Worm (Caenorhabditis elegans) whole organism, mixed stage, embryonic: Measurements from ENCODE around the gene F10E9.11.

Experiments used
- pha-4 ChIP-seq: fragments of 150-350 bp; optimal IDR thresholded peaks from 2 replicates; lab custom pipeline; 2018; ENCODE audit warnings: missing biosample characterization, missing genetic modification reagents, missing genetic modification characterization
- ztf-11 ChIP-seq: fragments of 150-350 bp; optimal IDR thresholded peaks from 2 replicates; lab custom pipeline; 2014; ENCODE audit warnings: missing biosample characterization, missing genetic modification characterization

DNA sequence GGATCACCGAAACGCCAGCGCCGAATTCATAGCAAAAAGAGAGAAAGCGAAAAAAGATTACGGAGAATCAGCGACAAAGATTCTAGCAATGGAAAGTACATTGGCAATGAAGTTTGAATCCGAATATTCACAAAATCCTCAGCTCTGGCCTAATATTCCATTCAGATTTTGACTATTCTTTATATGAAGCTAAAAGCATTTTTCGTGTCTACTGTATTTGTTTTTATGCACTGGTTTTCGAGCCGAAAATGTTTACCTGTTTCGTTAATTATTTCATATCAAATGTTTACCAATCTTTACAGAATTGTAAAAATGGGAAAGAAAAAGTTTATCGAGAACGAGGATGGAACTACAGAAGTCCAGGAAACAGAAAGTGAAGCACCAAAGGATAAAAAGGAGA is 10.8 kb downstream of the F10E9.11 start, which contains the start of gene F10E9.4:
- TF ChIP-seq ztf-11 (no peak), pha-4 (tag; lab: Kevin White, UChicago) (no peak)
